Worm (Caenorhabditis elegans) whole organism, midembryonic: ENCODE measurements around the gene zip-8.

Experiments used
- T22C8.4 ChIP-seq: fragments of 200-800 bp; sonication (Bioruptor generic); IDR thresholded peaks from 2 replicates; pipeline ENCODE4 v1.3.6; 2022; ENCODE audit warnings: missing genetic modification characterization, missing compliant biosample characterization
- cog-1 ChIP-seq: sonication (generic microtip); optimal IDR thresholded peaks from 2 replicates; lab custom pipeline; 2016; ENCODE audit warnings: missing genetic modification characterization, missing compliant biosample characterization
- flt-1 ChIP-seq: fragments of 200-800 bp; sonication (Bioruptor generic); IDR thresholded peaks from 2 replicates; pipeline ENCODE4 v1.3.6; 2022; ENCODE audit warnings: missing genetic modification characterization, missing compliant biosample characterization
- klf-2 ChIP-seq: fragments of 200-800 bp; sonication (Bioruptor generic); conservative IDR thresholded peaks from 2 replicates; pipeline ENCODE4 v1.3.6; 2022; ENCODE audit warnings: missing genetic modification reagents, missing genetic modification characterization, missing compliant biosample characterization
- med-1 ChIP-seq: sonication (generic microtip); optimal IDR thresholded peaks from 2 replicates; lab custom pipeline; 2017; ENCODE audit warnings: missing genetic modification characterization, mild to moderate bottlenecking, missing compliant biosample characterization, antibody characterized with exemption, missing genetic modification reagents; ENCODE audit not compliant: insufficient read depth
- ref-1 ChIP-seq: fragments of 200-800 bp; sonication (Bioruptor generic); conservative IDR thresholded peaks from 2 replicates; pipeline ENCODE4 v1.3.6; 2022; ENCODE audit warnings: missing genetic modification reagents, missing genetic modification characterization, missing compliant biosample characterization
- tab-1 ChIP-seq: fragments of 200-800 bp; sonication (Bioruptor generic); IDR thresholded peaks from 2 replicates; pipeline ENCODE4 v1.3.6; 2022; ENCODE audit warnings: missing genetic modification characterization, missing compliant biosample characterization
- ztf-23 ChIP-seq: fragments of 200-800 bp; sonication (Bioruptor generic); IDR thresholded peaks from 2 replicates; pipeline ENCODE4 v1.3.6; 2022; ENCODE audit warnings: missing genetic modification reagents, missing genetic modification characterization, missing compliant biosample characterization
- ztf-29 ChIP-seq: fragments of 200-800 bp; sonication (Bioruptor generic); IDR thresholded peaks from 2 replicates; pipeline ENCODE4 v1.3.6; 2022; ENCODE audit warnings: missing genetic modification reagents, missing genetic modification characterization, missing compliant biosample characterization

zip-8 gene

ce11 chrIII:6519949-6520348, 41.2 kb downstream of the zip-8 start, which contains the start of gene C09E7.10:
Gene C09E7.10, minus strand, starts transcription at chrIII:6520049.
- TF ChIP-seq ztf-29 (no peak), T22C8.4 (no peak), med-1 (GFP tag; lab: Kevin White, UChicago) (no peak), tab-1 (no peak), cog-1 (no peak), ztf-23 (GFP tag; lab: Robert Waterston, UW) (no peak), ref-1 (GFP tag; lab: Robert Waterston, UW) (no peak), flt-1 (no peak), klf-2 (GFP tag; lab: Robert Waterston, UW) (no peak)

ce11 chrIII:6525557-6525956, 46.8 kb downstream of the zip-8 start, which contains the start of gene oig-1:
Gene oig-1, minus strand, starts transcription at chrIII:6525657.
- TF ChIP-seq klf-2 (GFP tag; lab: Robert Waterston, UW) (no peak), tab-1 (no peak), cog-1 (no peak), ref-1 (GFP tag; lab: Robert Waterston, UW) (no peak), ztf-29 (no peak), ztf-23 (GFP tag; lab: Robert Waterston, UW) (no peak), flt-1 (no peak), med-1 (GFP tag; lab: Kevin White, UChicago) (no peak), T22C8.4 (no peak)

- TF ChIP-seq ztf-23 (GFP tag; lab: Robert Waterston, UW) (no peak), med-1 (GFP tag; lab: Kevin White, UChicago) (no peak), T22C8.4 (no peak), ztf-29 (no peak), klf-2 (GFP tag; lab: Robert Waterston, UW) (no peak), ref-1 (GFP tag; lab: Robert Waterston, UW) (no peak), tab-1 (no peak), flt-1 (no peak), cog-1 (no peak)
These were observed 49.1 kb downstream of the zip-8 start, which contains the start of gene pqn-10 for ce11 chrIII:6527902-6528301. Gene pqn-10, plus strand, starts transcription at chrIII:6528202.
